1 fruit fly cellular context compared by ENCODE assay signal in the genomic region with DNA sequence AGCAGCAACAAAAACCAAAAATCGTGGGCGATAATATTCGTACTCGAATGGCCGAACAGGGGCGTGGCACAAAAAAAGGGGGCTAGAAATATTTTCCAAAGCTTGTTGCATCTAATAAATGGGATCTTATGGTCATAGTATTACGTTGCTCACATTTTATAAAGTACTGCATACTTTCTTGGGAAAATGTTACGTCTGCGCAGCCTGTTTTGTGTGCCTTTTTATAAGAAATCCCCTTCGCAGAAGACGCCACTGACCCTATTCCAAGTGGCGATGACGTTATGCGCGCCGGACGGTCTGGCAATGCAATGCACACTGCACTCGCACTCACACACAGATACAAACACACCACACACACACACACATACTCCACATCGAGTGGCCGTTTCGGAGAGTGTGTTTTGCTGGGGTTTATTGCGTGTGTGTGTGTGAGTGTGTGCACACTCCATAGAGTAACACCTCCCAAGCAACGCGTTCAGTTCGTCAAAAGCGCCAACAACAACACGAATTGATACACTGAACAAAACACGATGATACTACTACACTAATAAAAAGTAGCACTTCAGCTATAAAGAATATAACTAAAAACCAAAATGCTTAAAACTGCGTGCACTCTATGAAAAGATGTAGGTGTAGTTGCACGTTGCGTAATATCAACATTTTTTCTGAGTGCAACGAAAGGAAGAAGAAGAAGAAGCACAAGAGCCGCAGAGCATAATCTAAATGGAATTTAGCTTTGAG.
TF ChIP-seq lines count a peak whose summit lies in the region.

No protein-coding gene starts in this region.

TF ChIP-seq in whole organism, embryonic, 481 proteins besides CTCF, POLR2A, EP300 and RAD21 (continued from another document and continues in another):
- TF ChIP-seq CG17385 (GFP tag; optimal IDR thresholded peaks at IDR 0.05; lab: Kevin White, UChicago) = peak; percentile 90
- no peak for TF ChIP-seq CG10321 (GFP tag; IDR thresholded peaks at IDR 0.05; lab: Robert Waterston, UW)
- peak; percentile 78 for TF ChIP-seq ase (GFP tag; IDR thresholded peaks at IDR 0.05; lab: Robert Waterston, UW)
- peak; percentile 75 for TF ChIP-seq CG4360 (GFP tag; IDR thresholded peaks at IDR 0.05; lab: Robert Waterston, UW)
- TF ChIP-seq zen2 (GFP tag; IDR thresholded peaks at IDR 0.05; lab: Robert Waterston, UW; ENCODE audit: partially characterized antibody) = no peak
- TF ChIP-seq luna (GFP tag; optimal IDR thresholded peaks at IDR 0.05; lab: Kevin White, UChicago) = no peak
- TF ChIP-seq esg (GFP tag; conservative IDR thresholded peaks at IDR 0.05; lab: Robert Waterston, UW) = peak; percentile 80
- peak; percentile 24 for TF ChIP-seq fd3F (GFP tag; optimal IDR thresholded peaks at IDR 0.05; lab: Kevin White, UChicago)
- peak; percentile 73 for TF ChIP-seq Mad (GFP tag; optimal IDR thresholded peaks at IDR 0.05; lab: Kevin White, UChicago)
- peak; percentile 80 for TF ChIP-seq Chrac-16 (GFP tag; optimal IDR thresholded peaks at IDR 0.05; lab: Kevin White, UChicago)
- TF ChIP-seq Asciz (GFP tag; optimal IDR thresholded peaks at IDR 0.05; lab: Kevin White, UChicago) = peak; percentile 64
- no peak for TF ChIP-seq Bgb (GFP tag; IDR thresholded peaks at IDR 0.05; lab: Robert Waterston, UW; ENCODE audit: partially characterized antibody)
- peak; percentile 53 for TF ChIP-seq CG3847 (GFP tag; IDR thresholded peaks at IDR 0.05; lab: Robert Waterston, UW)
- TF ChIP-seq CG34376 (GFP tag; optimal IDR thresholded peaks at IDR 0.05; lab: Kevin White, UChicago) = no peak
- peak; percentile 75 for TF ChIP-seq bcd (GFP tag; optimal IDR thresholded peaks at IDR 0.05; lab: Kevin White, UChicago)
- TF ChIP-seq Oli (tag; optimal IDR thresholded peaks at IDR 0.05; lab: Kevin White, UChicago) = peak; percentile 83
- peak; percentile 41; the same call in 1 of the 2 replicates for TF ChIP-seq E2f2 (GFP tag; IDR thresholded peaks at IDR 0.05; lab: Robert Waterston, UW)
- TF ChIP-seq CG7987 (GFP tag; optimal IDR thresholded peaks at IDR 0.05; lab: Kevin White, UChicago) = peak; percentile 45
- TF ChIP-seq sd (tag; optimal IDR thresholded peaks at IDR 0.05; lab: Kevin White, UChicago) = no peak
- TF ChIP-seq HHEX (GFP tag; optimal IDR thresholded peaks at IDR 0.05; lab: Kevin White, UChicago) = peak; percentile 64
- no peak for TF ChIP-seq sc (optimal IDR thresholded peaks at IDR 0.05; lab: Kevin White, UChicago)
- peak; percentile 72 for TF ChIP-seq sc (GFP tag; optimal IDR thresholded peaks at IDR 0.05; lab: Kevin White, UChicago)
- peak; percentile 34 for TF ChIP-seq CG12155 (GFP tag; optimal IDR thresholded peaks at IDR 0.05; lab: Kevin White, UChicago)
- peak; percentile 89 for TF ChIP-seq otp (GFP tag; IDR thresholded peaks at IDR 0.05; lab: Robert Waterston, UW)
- peak; percentile 26 for TF ChIP-seq Deaf1 (tag; optimal IDR thresholded peaks at IDR 0.05; lab: Kevin White, UChicago)
- no peak for TF ChIP-seq abd-A (tag; optimal IDR thresholded peaks at IDR 0.05; lab: Kevin White, UChicago)
- no peak for TF ChIP-seq CG6854 (GFP tag; optimal IDR thresholded peaks at IDR 0.05; lab: Kevin White, UChicago)
- peak; percentile 22 for TF ChIP-seq gcm2 (GFP tag; optimal IDR thresholded peaks at IDR 0.05; lab: Kevin White, UChicago)
- peak; percentile 6 for TF ChIP-seq YL-1 (GFP tag; optimal IDR thresholded peaks at IDR 0.05; lab: Kevin White, UChicago)
- TF ChIP-seq CG16779 (GFP tag; IDR thresholded peaks at IDR 0.05; lab: Robert Waterston, UW) = 0 out of 2 replicates have a peak, but pooled peaks have one; percentile 33
- peak; percentile 35 for TF ChIP-seq CG30020 (tag; optimal IDR thresholded peaks at IDR 0.05; lab: Kevin White, UChicago)
- peak; percentile 87 for TF ChIP-seq CG2712 (tag; optimal IDR thresholded peaks at IDR 0.05; lab: Kevin White, UChicago)
- TF ChIP-seq Ets65A (GFP tag; lab: Kevin White, UChicago) = peak; percentile 98
- TF ChIP-seq Ets97D (GFP tag; optimal IDR thresholded peaks at IDR 0.05; lab: Kevin White, UChicago) = peak; percentile 33
- TF ChIP-seq Sox102F (GFP tag; optimal IDR thresholded peaks at IDR 0.05; lab: Kevin White, UChicago) = peak; percentile 94
- no peak for TF ChIP-seq Stat92E (GFP tag; optimal IDR thresholded peaks at IDR 0.05; lab: Kevin White, UChicago)
- TF ChIP-seq az2 (GFP tag; optimal IDR thresholded peaks at IDR 0.05; lab: Kevin White, UChicago) = peak; percentile 76
- peak; percentile 78 for TF ChIP-seq sens-2 (GFP tag; IDR thresholded peaks at IDR 0.05; lab: Robert Waterston, UW)
- TF ChIP-seq Atf6 (GFP tag; IDR thresholded peaks at IDR 0.05; lab: Robert Waterston, UW) = no peak
- peak; percentile 87 for TF ChIP-seq ATbp (GFP tag; optimal IDR thresholded peaks at IDR 0.05; lab: Kevin White, UChicago)
- TF ChIP-seq Ssrp (tag; optimal IDR thresholded peaks at IDR 0.05; lab: Kevin White, UChicago) = peak; percentile 89
- peak; percentile 29 for TF ChIP-seq Ravus (GFP tag; IDR thresholded peaks at IDR 0.05; lab: Robert Waterston, UW)
- peak; percentile 89 for TF ChIP-seq jing (GFP tag; optimal IDR thresholded peaks at IDR 0.05; lab: Kevin White, UChicago)
- no peak for TF ChIP-seq sna (GFP tag; IDR thresholded peaks at IDR 0.05; lab: Robert Waterston, UW; ENCODE audit: partially characterized antibody)
- TF ChIP-seq Side (GFP tag; optimal IDR thresholded peaks at IDR 0.05; lab: Kevin White, UChicago) = peak; percentile 75
- TF ChIP-seq Ptx1 (GFP tag; IDR thresholded peaks at IDR 0.05; lab: Robert Waterston, UW) = peak; percentile 84
- no peak for TF ChIP-seq exex (tag; optimal IDR thresholded peaks at IDR 0.05; lab: Kevin White, UChicago)
- TF ChIP-seq sob (GFP tag; IDR thresholded peaks at IDR 0.05; lab: Robert Waterston, UW) = peak; percentile 74
- no peak for TF ChIP-seq ash1 (GFP tag; optimal IDR thresholded peaks at IDR 0.05; lab: Kevin White, UChicago)
- TF ChIP-seq Elba2 (GFP tag; optimal IDR thresholded peaks at IDR 0.05; lab: Kevin White, UChicago) = peak; percentile 22
- no peak for TF ChIP-seq Kr (GFP tag; optimal IDR thresholded peaks at IDR 0.05; lab: Kevin White, UChicago)
- TF ChIP-seq inv (GFP tag; IDR thresholded peaks at IDR 0.05; lab: Robert Waterston, UW; ENCODE audit: partially characterized antibody) = no peak
- no peak for TF ChIP-seq fru (optimal IDR thresholded peaks at IDR 0.05; lab: Kevin White, UChicago)
- peak; percentile 95 for TF ChIP-seq zfh1 (GFP tag; IDR thresholded peaks at IDR 0.05; lab: Robert Waterston, UW)
- TF ChIP-seq HLH3B (GFP tag; IDR thresholded peaks at IDR 0.05; lab: Robert Waterston, UW) = peak; percentile 89
- TF ChIP-seq corto (GFP tag; optimal IDR thresholded peaks at IDR 0.05; lab: Kevin White, UChicago) = peak; percentile 76
- peak; percentile 11 for TF ChIP-seq cwo (GFP tag; optimal IDR thresholded peaks at IDR 0.05; lab: Kevin White, UChicago)
- peak; percentile 68 for TF ChIP-seq ems (GFP tag; optimal IDR thresholded peaks at IDR 0.05; lab: Kevin White, UChicago)
- peak; percentile 93 for TF ChIP-seq ci (GFP tag; IDR thresholded peaks at IDR 0.05; lab: Robert Waterston, UW)
- TF ChIP-seq CG7928 (GFP tag; optimal IDR thresholded peaks at IDR 0.05; lab: Kevin White, UChicago) = no peak
- TF ChIP-seq CG16863 (GFP tag; optimal IDR thresholded peaks at IDR 0.05; lab: Kevin White, UChicago) = peak; percentile 78
- no peak for TF ChIP-seq CG18011 (GFP tag; optimal IDR thresholded peaks at IDR 0.05; lab: Kevin White, UChicago)
- no peak for TF ChIP-seq Dfd (GFP tag; optimal IDR thresholded peaks at IDR 0.05; lab: Kevin White, UChicago)
- TF ChIP-seq croc (GFP tag; conservative IDR thresholded peaks at IDR 0.05; lab: Robert Waterston, UW) = peak; percentile 87
- peak; percentile 83 for TF ChIP-seq shn (GFP tag; optimal IDR thresholded peaks at IDR 0.05; lab: Kevin White, UChicago)
- TF ChIP-seq kni (GFP tag; optimal IDR thresholded peaks at IDR 0.05; lab: Kevin White, UChicago) = peak; percentile 52
- peak; percentile 64 for TF ChIP-seq tgo (GFP tag; IDR thresholded peaks at IDR 0.05; lab: Robert Waterston, UW)
- TF ChIP-seq CG9727 (GFP tag; optimal IDR thresholded peaks at IDR 0.05; lab: Kevin White, UChicago) = peak; percentile 75
- peak; percentile 52 for TF ChIP-seq CG4328 (GFP tag; optimal IDR thresholded peaks at IDR 0.05; lab: Kevin White, UChicago)
- no peak for TF ChIP-seq prd (optimal IDR thresholded peaks at IDR 0.05; lab: Kevin White, UChicago)
- peak; percentile 93 for TF ChIP-seq prd (GFP tag; IDR thresholded peaks at IDR 0.05; lab: Robert Waterston, UW)
- TF ChIP-seq Camta (GFP tag; optimal IDR thresholded peaks at IDR 0.05; lab: Kevin White, UChicago) = peak; percentile 73
- no peak for TF ChIP-seq Dll (GFP tag; IDR thresholded peaks at IDR 0.05; lab: Robert Waterston, UW; ENCODE audit: partially characterized antibody)
- no peak for TF ChIP-seq CG6765 (GFP tag; optimal IDR thresholded peaks at IDR 0.05; lab: Kevin White, UChicago)
- TF ChIP-seq CG1602 (GFP tag; optimal IDR thresholded peaks at IDR 0.05; lab: Kevin White, UChicago) = peak; percentile 78
- peak; percentile 59 for TF ChIP-seq odd (GFP tag; optimal IDR thresholded peaks at IDR 0.05; lab: Kevin White, UChicago)
- TF ChIP-seq Hmx (GFP tag; optimal IDR thresholded peaks at IDR 0.05; lab: Kevin White, UChicago) = no peak
- TF ChIP-seq Eip74EF (GFP tag; optimal IDR thresholded peaks at IDR 0.05; lab: Kevin White, UChicago) = peak in 1 of 2 experiments; percentile 43
- TF ChIP-seq CG13424 (tag; optimal IDR thresholded peaks at IDR 0.05; lab: Kevin White, UChicago) = peak; percentile 85
- TF ChIP-seq wek (GFP tag; optimal IDR thresholded peaks at IDR 0.05; lab: Kevin White, UChicago) = peak; percentile 66
- peak; percentile 76 for TF ChIP-seq CG12391 (tag; optimal IDR thresholded peaks at IDR 0.05; lab: Kevin White, UChicago)
- TF ChIP-seq PHDP (tag; optimal IDR thresholded peaks at IDR 0.05; lab: Kevin White, UChicago) = peak; percentile 79
- no peak for TF ChIP-seq CG9797 (GFP tag; optimal IDR thresholded peaks at IDR 0.05; lab: Kevin White, UChicago)
- TF ChIP-seq CG33213 (GFP tag; optimal IDR thresholded peaks at IDR 0.05; lab: Kevin White, UChicago) = peak; percentile 80
- peak; percentile 83 for TF ChIP-seq z (GFP tag; IDR thresholded peaks at IDR 0.05; lab: Robert Waterston, UW)
- peak; percentile 58 for TF ChIP-seq TFAM (GFP tag; optimal IDR thresholded peaks at IDR 0.05; lab: Kevin White, UChicago)
- peak; percentile 46 for TF ChIP-seq kah (GFP tag; optimal IDR thresholded peaks at IDR 0.05; lab: Kevin White, UChicago)
- TF ChIP-seq GATAe (GFP tag; conservative IDR thresholded peaks at IDR 0.05; lab: Robert Waterston, UW) = no peak
- TF ChIP-seq CG3407 (GFP tag; optimal IDR thresholded peaks at IDR 0.05; lab: Kevin White, UChicago) = peak; percentile 82
- no peak for TF ChIP-seq CG43689 (GFP tag; IDR thresholded peaks at IDR 0.05; lab: Robert Waterston, UW)
- peak; percentile 43; the same call in 1 of the 2 replicates for TF ChIP-seq seq (GFP tag; IDR thresholded peaks at IDR 0.05; lab: Robert Waterston, UW)
- no peak for TF ChIP-seq Taf1 (GFP tag; IDR thresholded peaks at IDR 0.05; lab: Robert Waterston, UW)
- TF ChIP-seq CG11093 (GFP tag; IDR thresholded peaks at IDR 0.05; lab: Robert Waterston, UW) = peak; percentile 79
- TF ChIP-seq dpn (GFP tag; optimal IDR thresholded peaks at IDR 0.05; lab: Kevin White, UChicago) = peak; percentile 74 to 82
- TF ChIP-seq sqz (GFP tag; optimal IDR thresholded peaks at IDR 0.05; lab: Kevin White, UChicago) = peak; percentile 52
- peak; percentile 31 for TF ChIP-seq pho (GFP tag; optimal IDR thresholded peaks at IDR 0.05; lab: Kevin White, UChicago)
- peak; percentile 33 for TF ChIP-seq lilli (GFP tag; optimal IDR thresholded peaks at IDR 0.05; lab: Kevin White, UChicago)
- peak; percentile 92 for TF ChIP-seq dmrt11E (tag; optimal IDR thresholded peaks at IDR 0.05; lab: Kevin White, UChicago)
- TF ChIP-seq CG33557 (GFP tag; optimal IDR thresholded peaks at IDR 0.05; lab: Kevin White, UChicago) = peak; percentile 83
- TF ChIP-seq CG14965 (GFP tag; optimal IDR thresholded peaks at IDR 0.05; lab: Kevin White, UChicago; ENCODE audit: borderline replicate concordance) = peak; percentile 41
- TF ChIP-seq tio (GFP tag; optimal IDR thresholded peaks at IDR 0.05; lab: Kevin White, UChicago) = peak; percentile 67
- peak; percentile 90 for TF ChIP-seq Gug (GFP tag; IDR thresholded peaks at IDR 0.05; lab: Robert Waterston, UW)
- peak; percentile 76 for TF ChIP-seq ranshi (GFP tag; IDR thresholded peaks at IDR 0.05; lab: Robert Waterston, UW)
- peak; percentile 71 for TF ChIP-seq aop (GFP tag; IDR thresholded peaks at IDR 0.05; lab: Robert Waterston, UW)
- TF ChIP-seq CG9215 (GFP tag; IDR thresholded peaks at IDR 0.05; lab: Robert Waterston, UW) = peak; percentile 59
- peak; percentile 70 for TF ChIP-seq CG11695 (GFP tag; IDR thresholded peaks at IDR 0.05; lab: Robert Waterston, UW)
- peak; percentile 89 for TF ChIP-seq Awh (GFP tag; IDR thresholded peaks at IDR 0.05; lab: Robert Waterston, UW)
- TF ChIP-seq Adf1 (GFP tag; IDR thresholded peaks at IDR 0.05; lab: Robert Waterston, UW) = no peak
- no peak for TF ChIP-seq pzg (GFP tag; optimal IDR thresholded peaks at IDR 0.05; lab: Kevin White, UChicago)
- no peak for TF ChIP-seq pfk (GFP tag; optimal IDR thresholded peaks at IDR 0.05; lab: Kevin White, UChicago)
- TF ChIP-seq CG2199 (GFP tag; IDR thresholded peaks at IDR 0.05; lab: Robert Waterston, UW) = peak; percentile 61; the same call in 2 of the 3 replicates
- TF ChIP-seq crol (GFP tag; IDR thresholded peaks at IDR 0.05; lab: Robert Waterston, UW) = peak; percentile 30
- peak; percentile 82 for TF ChIP-seq CG15601 (tag; optimal IDR thresholded peaks at IDR 0.05; lab: Kevin White, UChicago)
- peak; percentile 84 for TF ChIP-seq CG10654 (GFP tag; optimal IDR thresholded peaks at IDR 0.05; lab: Kevin White, UChicago)
- no peak for TF ChIP-seq sima (GFP tag; optimal IDR thresholded peaks at IDR 0.05; lab: Kevin White, UChicago)
- TF ChIP-seq gro (GFP tag; optimal IDR thresholded peaks at IDR 0.05; lab: Kevin White, UChicago) = no peak
- TF ChIP-seq slbo (GFP tag; IDR thresholded peaks at IDR 0.05; lab: Robert Waterston, UW) = peak; percentile 49
- peak; percentile 66 to 95 for TF ChIP-seq bsh (GFP tag; optimal IDR thresholded peaks at IDR 0.05; lab: Kevin White, UChicago)
- peak; percentile 84 for TF ChIP-seq CG17802 (tag; optimal IDR thresholded peaks at IDR 0.05; lab: Kevin White, UChicago)
- TF ChIP-seq oc (tag; optimal IDR thresholded peaks at IDR 0.05; lab: Kevin White, UChicago) = peak; percentile 79
- TF ChIP-seq CG6683 (GFP tag; optimal IDR thresholded peaks at IDR 0.05; lab: Kevin White, UChicago) = no peak
- TF ChIP-seq tx (GFP tag; optimal IDR thresholded peaks at IDR 0.05; lab: Kevin White, UChicago) = peak; percentile 61
- TF ChIP-seq nau (GFP tag; optimal IDR thresholded peaks at IDR 0.05; lab: Kevin White, UChicago) = peak; percentile 65
- TF ChIP-seq Blimp-1 (GFP tag; optimal IDR thresholded peaks at IDR 0.05; lab: Kevin White, UChicago) = peak; percentile 84
